Fruit fly (Drosophila melanogaster) whole organism, wandering third instar larva: ENCODE measurements around the gene CG11248.

Source experiments
- Abd-B ChIP-seq: fragments of >200 bp; optimal IDR thresholded peaks from 2 replicates; lab custom pipeline; 2017; ENCODE audit warnings: missing biosample characterization, missing genetic modification characterization
- CG32264 ChIP-seq: fragments of 200-800 bp; sonication (Bioruptor generic); optimal IDR thresholded peaks from 2 replicates; lab custom pipeline; 2016; ENCODE audit warnings: missing biosample characterization, missing genetic modification characterization
- CG9705 ChIP-seq: fragments of 200-800 bp; sonication (Bioruptor generic); optimal IDR thresholded peaks from 2 replicates; lab custom pipeline; 2018; ENCODE audit warnings: missing biosample characterization, mild to moderate bottlenecking, missing genetic modification characterization
- CrebA ChIP-seq: fragments of 200-800 bp; sonication (Bioruptor generic); optimal IDR thresholded peaks from 2 replicates; lab custom pipeline; 2016; ENCODE audit warnings: missing biosample characterization, mild to moderate bottlenecking, missing genetic modification characterization, borderline replicate concordance
- Dfd ChIP-seq: fragments of >200 bp; optimal IDR thresholded peaks from 2 replicates; lab custom pipeline; 2017; ENCODE audit warnings: missing biosample characterization, missing genetic modification characterization
- Dif ChIP-seq: fragments of 200-275, 200-300 bp; sonication (Bioruptor generic); optimal IDR thresholded peaks from 2 replicates; lab custom pipeline; 2018; ENCODE audit warnings: missing biosample characterization, missing genetic modification characterization; ENCODE audit not compliant: partially characterized antibody
- GATAd ChIP-seq: sonication (Bioruptor generic); optimal IDR thresholded peaks from 2 replicates; lab custom pipeline; 2016; ENCODE audit warnings: missing biosample characterization, missing genetic modification characterization
- HLH106 ChIP-seq: fragments of 200-800 bp; optimal IDR thresholded peaks from 3 replicates; lab custom pipeline; 2019; ENCODE audit warnings: missing biosample characterization, mild to moderate bottlenecking, missing genetic modification characterization, moderate library complexity
- Hnf4 ChIP-seq: fragments of 200-800 bp; sonication (Bioruptor generic); optimal IDR thresholded peaks from 2 replicates; lab custom pipeline; 2016; ENCODE audit warnings: missing biosample characterization, mild to moderate bottlenecking, missing genetic modification characterization
- Hr78 ChIP-seq: fragments of >200 bp; optimal IDR thresholded peaks from 2 replicates; lab custom pipeline; 2017; ENCODE audit warnings: missing biosample characterization, missing genetic modification characterization
- Hr83 ChIP-seq: fragments of 200-300 bp; sonication (Bioruptor generic); optimal IDR thresholded peaks from 2 replicates; lab custom pipeline; 2016; ENCODE audit warnings: missing biosample characterization, mild to moderate bottlenecking, missing genetic modification characterization, moderate library complexity; ENCODE audit not compliant: poor library complexity, severe bottlenecking
- Jra ChIP-seq: sonication (Bioruptor generic); optimal IDR thresholded peaks from 2 replicates; lab custom pipeline; 2016; ENCODE audit warnings: missing biosample characterization, missing genetic modification characterization
- Mio ChIP-seq: sonication (Bioruptor generic); optimal IDR thresholded peaks from 2 replicates; lab custom pipeline; 2016; ENCODE audit warnings: missing biosample characterization, missing genetic modification characterization
- Myc ChIP-seq: fragments of >200 bp; optimal IDR thresholded peaks from 2 replicates; lab custom pipeline; 2017
- N ChIP-seq: fragments of >200 bp; optimal IDR thresholded peaks from 2 replicates; lab custom pipeline; 2018; ENCODE audit warnings: missing biosample characterization, missing external identifiers, missing genetic modification characterization
- OdsH ChIP-seq: fragments of 200-800 bp; sonication (Bioruptor generic); optimal IDR thresholded peaks from 2 replicates; lab custom pipeline; 2016; ENCODE audit warnings: missing biosample characterization, mild to moderate bottlenecking, missing genetic modification characterization
- Rel ChIP-seq, 2 experiments: fragments of 200-800 bp; sonication (Bioruptor generic) in 1 of 2; optimal IDR thresholded peaks; 2 replicates in 1 of 2; 3 replicates in 1 of 2; lab custom pipeline; 2016 to 2019; ENCODE audit warnings: mild to moderate bottlenecking in 2 of 2, missing biosample characterization in 2 of 2, missing genetic modification characterization in 2 of 2, moderate library complexity in 1 of 2
- Sp1 ChIP-seq: fragments of 200-800 bp; sonication (Bioruptor generic); optimal IDR thresholded peaks from 3 replicates; lab custom pipeline; 2019; ENCODE audit warnings: missing biosample characterization, mild to moderate bottlenecking, missing genetic modification characterization, moderate library complexity
- Vsx2 ChIP-seq: fragments of 200-300, 225-300 bp; sonication (Bioruptor generic); optimal IDR thresholded peaks from 2 replicates; lab custom pipeline; 2018; ENCODE audit warnings: missing biosample characterization, missing genetic modification characterization; ENCODE audit not compliant: partially characterized antibody
- br ChIP-seq: fragments of 200-800 bp; sonication (Bioruptor generic); optimal IDR thresholded peaks from 2 replicates; lab custom pipeline; 2016; ENCODE audit warnings: missing biosample characterization, missing genetic modification characterization
- brk ChIP-seq: fragments of 200-800 bp; sonication (Bioruptor generic); optimal IDR thresholded peaks from 2 replicates; lab custom pipeline; 2016; ENCODE audit warnings: missing biosample characterization, mild to moderate bottlenecking, missing genetic modification characterization
- dl ChIP-seq, 2 experiments: fragments of 175-275, 200-275 bp in 1 of 2; fragments of 200-275 bp in 1 of 2; sonication (Bioruptor generic); optimal IDR thresholded peaks; lab custom pipeline; 2018; ENCODE audit warnings: mild to moderate bottlenecking in 2 of 2, missing biosample characterization in 2 of 2, missing genetic modification characterization in 2 of 2, moderate library complexity in 2 of 2; ENCODE audit not compliant: partially characterized antibody in 2 of 2, insufficient read depth in 1 of 2
- dmrt93B ChIP-seq: fragments of 200-800 bp; sonication (Bioruptor generic); optimal IDR thresholded peaks from 2 replicates; lab custom pipeline; 2018; ENCODE audit warnings: missing biosample characterization, mild to moderate bottlenecking, missing genetic modification characterization
- dsf ChIP-seq: sonication (Bioruptor generic); optimal IDR thresholded peaks from 2 replicates; lab custom pipeline; 2016; ENCODE audit warnings: missing biosample characterization, missing genetic modification characterization, borderline replicate concordance
- ey ChIP-seq: fragments of 200-800 bp; sonication (Bioruptor generic); optimal IDR thresholded peaks from 2 replicates; lab custom pipeline; 2016; ENCODE audit warnings: missing biosample characterization, missing genetic modification characterization
- foxo ChIP-seq, 2 experiments: fragments of 200-800 bp; sonication (Bioruptor generic); optimal IDR thresholded peaks; 2 replicates in 1 of 2; 3 replicates in 1 of 2; lab custom pipeline; 2016 to 2017; ENCODE audit warnings: missing biosample characterization in 2 of 2, missing genetic modification characterization in 2 of 2
- fru ChIP-seq: fragments of 200-800 bp; sonication (Bioruptor generic); optimal IDR thresholded peaks from 3 replicates; lab custom pipeline; 2016; ENCODE audit warnings: missing biosample characterization, mild to moderate bottlenecking, missing genetic modification characterization
- h ChIP-seq: fragments of 200-800 bp; sonication (Bioruptor generic); optimal IDR thresholded peaks from 3 replicates; lab custom pipeline; 2016; ENCODE audit warnings: missing biosample characterization, mild to moderate bottlenecking, missing genetic modification characterization
- jim ChIP-seq: fragments of 175-275, 200-325 bp; sonication (Bioruptor generic); optimal IDR thresholded peaks from 2 replicates; lab custom pipeline; 2016; ENCODE audit warnings: missing biosample characterization, mild to moderate bottlenecking, missing genetic modification characterization
- lola ChIP-seq: fragments of >200 bp; optimal IDR thresholded peaks from 2 replicates; lab custom pipeline; 2017; ENCODE audit warnings: missing biosample characterization, missing genetic modification characterization
- pan ChIP-seq: fragments of >200 bp; optimal IDR thresholded peaks from 2 replicates; lab custom pipeline; 2017
- psq ChIP-seq: fragments of 200-800 bp; sonication (Bioruptor generic); optimal IDR thresholded peaks from 3 replicates; lab custom pipeline; 2017; ENCODE audit warnings: missing biosample characterization, mild to moderate bottlenecking, missing genetic modification characterization, moderate library complexity
- rgr ChIP-seq: fragments of 200-800 bp; sonication (Bioruptor generic); optimal IDR thresholded peaks from 3 replicates; lab custom pipeline; 2016; ENCODE audit warnings: missing biosample characterization, mild to moderate bottlenecking, missing genetic modification characterization
- sage ChIP-seq: fragments of 200-800 bp; sonication (Bioruptor generic); optimal IDR thresholded peaks from 2 replicates; lab custom pipeline; 2016; ENCODE audit warnings: missing biosample characterization, mild to moderate bottlenecking, missing genetic modification characterization
- sv ChIP-seq: fragments of 200-800 bp; sonication (Bioruptor generic); optimal IDR thresholded peaks from 3 replicates; lab custom pipeline; 2016; ENCODE audit warnings: missing biosample characterization, missing genetic modification characterization
- tai ChIP-seq: sonication (Bioruptor generic); optimal IDR thresholded peaks from 2 replicates; lab custom pipeline; 2016; ENCODE audit warnings: missing biosample characterization, missing genetic modification characterization
- usp ChIP-seq: fragments of >200 bp; optimal IDR thresholded peaks from 2 replicates; lab custom pipeline; 2017; ENCODE audit warnings: missing biosample characterization, missing genetic modification characterization
- woc ChIP-seq: sonication (Bioruptor generic); optimal IDR thresholded peaks from 2 replicates; lab custom pipeline; 2016; ENCODE audit warnings: missing biosample characterization, mild to moderate bottlenecking, missing genetic modification characterization

CG11248 gene

dm6 chr3L:21679687-21680086 lies at the start of gene CG11248, which contains the start of gene Als2:
TSS of gene CG11248 (plus strand) at chr3L:21680050.
TSS of gene Als2 (minus strand) at chr3L:21679755.
- TF ChIP-seq GATAd (GFP tag; lab: Kevin White, UChicago) (peak; percentile 35), tai (GFP tag; lab: Kevin White, UChicago) (no peak), h (GFP tag; lab: Kevin White, UChicago) (no peak), br (GFP tag; lab: Kevin White, UChicago) (peak; percentile 51), dsf (GFP tag; lab: Kevin White, UChicago) (no peak), OdsH (no peak), Jra (GFP tag; lab: Kevin White, UChicago) (no peak), lola (no peak), Dfd (no peak), dl (GFP tag; optimal IDR thresholded peaks at IDR 0.05; lab: Kevin White, UChicago; ENCODE audit: insufficient read depth in 1 of 2, partially characterized antibody in 2 of 2) (no peak), Abd-B (GFP tag; lab: Kevin White, UChicago) (no peak), Hr78 (GFP tag; lab: Kevin White, UChicago) (no peak), Myc (no peak), dmrt93B (peak; percentile 57), rgr (no peak), CrebA (GFP tag; lab: Kevin White, UChicago) (no peak), psq (no peak), Rel (GFP tag; optimal IDR thresholded peaks at IDR 0.05; lab: Kevin White, UChicago) (no peak), Rel (tag; optimal IDR thresholded peaks at IDR 0.05; lab: Kevin White, UChicago) (no peak), CG9705 (GFP tag; lab: Kevin White, UChicago) (no peak), Mio (GFP tag; lab: Kevin White, UChicago) (no peak), fru (GFP tag; lab: Kevin White, UChicago) (peak; percentile 73), Vsx2 (GFP tag; lab: Kevin White, UChicago) (no peak), jim (GFP tag; lab: Kevin White, UChicago) (no peak), Hnf4 (GFP tag; lab: Kevin White, UChicago) (no peak), N (GFP tag; lab: Kevin White, UChicago) (no peak), sage (no peak), foxo (GFP tag; optimal IDR thresholded peaks at IDR 0.05; lab: Kevin White, UChicago) (peak in 1 of 2 experiments; percentile 74), brk (GFP tag; lab: Kevin White, UChicago) (no peak), ey (GFP tag; lab: Kevin White, UChicago) (peak; percentile 70), HLH106 (tag; lab: Kevin White, UChicago) (peak; percentile 82), Dif (GFP tag; lab: Kevin White, UChicago) (no peak), woc (GFP tag; lab: Kevin White, UChicago) (peak; percentile 70), sv (peak; percentile 61), pan (lab: Kevin White, UChicago) (no peak), usp (GFP tag; lab: Kevin White, UChicago) (no peak), Sp1 (GFP tag; lab: Kevin White, UChicago) (no peak), CG32264 (GFP tag; lab: Kevin White, UChicago) (no peak), Hr83 (GFP tag; lab: Kevin White, UChicago) (no peak)
- TF ChIP-seq, all 38 proteins: peak for 9

- TF ChIP-seq foxo (GFP tag; optimal IDR thresholded peaks at IDR 0.05; lab: Kevin White, UChicago) = no peak
- TF ChIP-seq N (GFP tag; lab: Kevin White, UChicago) = peak; percentile 57
- TF ChIP-seq lola = peak; percentile 55
- no peak for TF ChIP-seq CrebA (GFP tag; lab: Kevin White, UChicago)
- TF ChIP-seq woc (GFP tag; lab: Kevin White, UChicago) = peak; percentile 30
- TF ChIP-seq HLH106 (tag; lab: Kevin White, UChicago) = peak; percentile 23
- TF ChIP-seq psq = no peak
Measured at dm6 chr3L:21634152-21634689, 45.6 kb upstream of the CG11248 start, which contains the start of gene MED1. TSS of gene MED1 (minus strand) at chr3L:21634446.
